Fruit fly (Drosophila melanogaster) whole organism, embryonic: ENCODE data around the gene uncNacbeta.
A peak's percentile ranks its signal among the peaks of the same experiment; 100 is the strongest.

Source experiments
- Asciz ChIP-seq: fragments of 200-800 bp; sonication (Bioruptor generic); optimal IDR thresholded peaks from 2 replicates; lab custom pipeline; 2017; ENCODE audit warnings: missing biosample characterization, mild to moderate bottlenecking, missing genetic modification characterization, missing genetic modification reagents
- BEAF-32 ChIP-seq: fragments of 200-800 bp; sonication (Bioruptor generic); optimal IDR thresholded peaks from 3 replicates; lab custom pipeline; 2017; ENCODE audit warnings: missing biosample characterization, missing genetic modification characterization, mild to moderate bottlenecking, moderate library complexity, missing genetic modification reagents
- CG10959 ChIP-seq: fragments of 200-800 bp; sonication (Bioruptor generic); IDR thresholded peaks from 2 replicates; pipeline ENCODE4 v1.3.6; 2022; ENCODE audit warnings: missing biosample characterization, missing genetic modification characterization
- CG11696 ChIP-seq: fragments of 200-800 bp; sonication (Bioruptor generic); IDR thresholded peaks from 2 replicates; pipeline ENCODE4 v1.3.6; 2022; ENCODE audit warnings: missing biosample characterization, missing genetic modification characterization
- CG12659 ChIP-seq: fragments of 200-800 bp; sonication (Bioruptor generic); optimal IDR thresholded peaks from 3 replicates; lab custom pipeline; 2017; ENCODE audit warnings: mild to moderate bottlenecking, missing biosample characterization, missing genetic modification reagents, missing genetic modification characterization
- CG14050 ChIP-seq: fragments of 200-800 bp; sonication (Bioruptor generic); IDR thresholded peaks from 3 replicates; pipeline ENCODE4 v1.3.6; 2022; ENCODE audit warnings: missing biosample characterization, missing genetic modification characterization
- CG17361 ChIP-seq: fragments of 200-800 bp; sonication (Bioruptor generic); IDR thresholded peaks from 3 replicates; pipeline ENCODE4 v1.3.6; 2022; ENCODE audit warnings: missing biosample characterization, missing genetic modification characterization
- CG1792 ChIP-seq: fragments of 200-800 bp; sonication (Bioruptor generic); optimal IDR thresholded peaks from 2 replicates; lab custom pipeline; 2016; ENCODE audit warnings: missing biosample characterization, missing genetic modification characterization
- CG2129 ChIP-seq: fragments of 200-800 bp; sonication (Bioruptor generic); IDR thresholded peaks from 2 replicates; pipeline ENCODE4 v1.3.6; 2022; ENCODE audit warnings: missing biosample characterization, missing genetic modification characterization; ENCODE audit not compliant: partially characterized antibody
- CG3281 ChIP-seq: fragments of 200-800 bp; sonication (Bioruptor generic); optimal IDR thresholded peaks from 3 replicates; lab custom pipeline; 2017; ENCODE audit warnings: missing biosample characterization, mild to moderate bottlenecking, missing genetic modification characterization
- CG3847 ChIP-seq: fragments of 200-800 bp; sonication (Bioruptor generic); IDR thresholded peaks from 2 replicates; pipeline ENCODE4 v1.3.6; 2022; ENCODE audit warnings: missing biosample characterization, missing genetic modification characterization
- CG4328 ChIP-seq: fragments of 200-800 bp; sonication (Bioruptor generic); optimal IDR thresholded peaks from 3 replicates; lab custom pipeline; 2017; ENCODE audit warnings: missing biosample characterization, missing genetic modification reagents, missing genetic modification characterization
- CG4404 ChIP-seq: fragments of 200-800 bp; sonication (Bioruptor generic); IDR thresholded peaks from 2 replicates; pipeline ENCODE4 v1.3.6; 2022; ENCODE audit warnings: missing biosample characterization, missing genetic modification characterization
- CG4707 ChIP-seq: fragments of 200-800 bp; sonication (Bioruptor generic); optimal IDR thresholded peaks from 2 replicates; lab custom pipeline; 2018; ENCODE audit warnings: missing biosample characterization, mild to moderate bottlenecking, missing genetic modification characterization, moderate library complexity
- CG5180 ChIP-seq: fragments of 200-800 bp; sonication (Bioruptor generic); optimal IDR thresholded peaks from 3 replicates; lab custom pipeline; 2017; ENCODE audit warnings: missing biosample characterization, missing genetic modification characterization, mild to moderate bottlenecking, moderate library complexity, missing genetic modification reagents
- Dref ChIP-seq: fragments of 200-800 bp; sonication (Bioruptor generic); IDR thresholded peaks from 2 replicates; pipeline ENCODE4 v1.3.6; 2022; ENCODE audit warnings: missing biosample characterization, missing genetic modification characterization
- Drgx ChIP-seq: fragments of 200-800 bp; sonication (Bioruptor generic); IDR thresholded peaks from 2 replicates; pipeline ENCODE4 v1.3.6; 2022; ENCODE audit warnings: missing biosample characterization, missing genetic modification characterization
- HmgZ ChIP-seq: fragments of 200-800 bp; sonication (Bioruptor generic); optimal IDR thresholded peaks from 2 replicates; lab custom pipeline; 2018; ENCODE audit warnings: missing biosample characterization, mild to moderate bottlenecking, missing genetic modification characterization
- Hr78 ChIP-seq, 2 experiments: fragments of 200-800 bp in 1 of 2; fragments of >200 bp in 1 of 2; sonication (Bioruptor generic) in 1 of 2; optimal IDR thresholded peaks; 2 replicates each; lab custom pipeline; 2017 to 2019; ENCODE audit warnings: missing biosample characterization in 2 of 2, missing genetic modification characterization in 2 of 2, mild to moderate bottlenecking in 1 of 2, moderate library complexity in 1 of 2
- Max ChIP-seq: fragments of 200-800 bp; sonication (Bioruptor generic); optimal IDR thresholded peaks from 2 replicates; lab custom pipeline; 2016; ENCODE audit warnings: missing biosample characterization, mild to moderate bottlenecking, missing genetic modification characterization
- Optix ChIP-seq: fragments of 200-800 bp; sonication (Bioruptor generic); IDR thresholded peaks from 3 replicates; pipeline ENCODE4 v1.3.6; 2022; ENCODE audit warnings: missing biosample characterization, missing genetic modification characterization
- PHDP ChIP-seq: fragments of 200-800 bp; sonication (Bioruptor generic); optimal IDR thresholded peaks from 3 replicates; lab custom pipeline; 2018; ENCODE audit warnings: missing biosample characterization, mild to moderate bottlenecking, missing genetic modification characterization, moderate library complexity
- Xrp1 ChIP-seq: fragments of 200-800 bp; sonication (Bioruptor generic); IDR thresholded peaks from 2 replicates; pipeline ENCODE4 v1.3.6; 2022; ENCODE audit warnings: missing biosample characterization, missing genetic modification characterization
- ara ChIP-seq: fragments of 200-800 bp; sonication (Bioruptor generic); IDR thresholded peaks from 2 replicates; pipeline ENCODE4 v1.3.6; 2022; ENCODE audit warnings: missing biosample characterization, missing genetic modification characterization
- en ChIP-seq: fragments of 200-800 bp; sonication (Bioruptor generic); optimal IDR thresholded peaks from 2 replicates; lab custom pipeline; 2016; ENCODE audit warnings: missing biosample characterization, missing genetic modification characterization
- her ChIP-seq: fragments of 200-800 bp; sonication (Bioruptor generic); optimal IDR thresholded peaks from 2 replicates; lab custom pipeline; 2016; ENCODE audit warnings: missing biosample characterization, missing genetic modification characterization
- hkb ChIP-seq, 2 experiments: fragments of 200-800 bp in 1 of 2; fragments of >200 bp in 1 of 2; sonication (Bioruptor generic) in 1 of 2; IDR thresholded peaks in 1 of 2; optimal IDR thresholded peaks in 1 of 2; 2 replicates each; pipeline versions ENCODE4 v1.3.6 to Lab custom; 2017 to 2022; ENCODE audit warnings: missing biosample characterization in 1 of 2, missing genetic modification characterization in 1 of 2
- maf-S ChIP-seq: fragments of 200-800 bp; sonication (Bioruptor generic); optimal IDR thresholded peaks from 2 replicates; lab custom pipeline; 2016; ENCODE audit warnings: missing biosample characterization, missing genetic modification characterization
- mam ChIP-seq: fragments of 200-800 bp; sonication (Bioruptor generic); optimal IDR thresholded peaks from 3 replicates; lab custom pipeline; 2016; ENCODE audit warnings: missing biosample characterization, missing genetic modification characterization
- pb ChIP-seq: fragments of 200-800 bp; sonication (Bioruptor generic); optimal IDR thresholded peaks from 3 replicates; lab custom pipeline; 2016; ENCODE audit warnings: missing biosample characterization, missing genetic modification characterization
- pho ChIP-seq: fragments of 200-800 bp; sonication (Bioruptor generic); optimal IDR thresholded peaks from 2 replicates; lab custom pipeline; 2016; ENCODE audit warnings: missing biosample characterization, missing genetic modification characterization
- row ChIP-seq: fragments of 200-800 bp; sonication (Bioruptor generic); IDR thresholded peaks from 3 replicates; pipeline ENCODE4 v1.3.6; 2022; ENCODE audit warnings: missing biosample characterization, missing genetic modification characterization
- scrt ChIP-seq: fragments of 200-800 bp; sonication (Bioruptor generic); optimal IDR thresholded peaks from 2 replicates; lab custom pipeline; 2018; ENCODE audit warnings: missing biosample characterization, mild to moderate bottlenecking, missing genetic modification characterization, moderate library complexity
- sens-2 ChIP-seq: fragments of 200-800 bp; sonication (Bioruptor generic); IDR thresholded peaks from 2 replicates; pipeline ENCODE4 v1.3.6; 2022; ENCODE audit warnings: missing biosample characterization, missing genetic modification characterization
- sob ChIP-seq: fragments of 200-800 bp; sonication (Bioruptor generic); IDR thresholded peaks from 2 replicates; pipeline ENCODE4 v1.3.6; 2022; ENCODE audit warnings: missing biosample characterization, missing genetic modification characterization
- stwl ChIP-seq: fragments of 200-800 bp; sonication (Bioruptor generic); optimal IDR thresholded peaks from 3 replicates; lab custom pipeline; 2018; ENCODE audit warnings: missing biosample characterization, mild to moderate bottlenecking, missing genetic modification characterization, moderate library complexity
- sug ChIP-seq: fragments of 200-800 bp; optimal IDR thresholded peaks from 2 replicates; lab custom pipeline; 2019; ENCODE audit warnings: missing biosample characterization, mild to moderate bottlenecking, missing genetic modification characterization, moderate library complexity
- tll ChIP-seq, 2 experiments: fragments of 200-800 bp in 1 of 2; fragments of >200 bp in 1 of 2; sonication (Bioruptor generic) in 1 of 2; optimal IDR thresholded peaks; 2 replicates each; lab custom pipeline; 2017 to 2019; ENCODE audit warnings: missing biosample characterization in 2 of 2, missing genetic modification characterization in 2 of 2, mild to moderate bottlenecking in 1 of 2, moderate library complexity in 1 of 2
- wdn ChIP-seq: fragments of 200-800 bp; sonication (Bioruptor generic); IDR thresholded peaks from 2 replicates; pipeline ENCODE4 v1.3.6; 2022; ENCODE audit warnings: missing biosample characterization, missing genetic modification characterization

The uncNacbeta gene

dm6 chr2L:602439-602879 lies 38.8 kb upstream of the uncNacbeta start, which contains the start of gene CG13689 (continued):
- TF ChIP-seq Xrp1 (GFP tag; lab: Robert Waterston, UW) = peak; percentile 49
- no peak for TF ChIP-seq Drgx
- TF ChIP-seq CG17361 (GFP tag; lab: Robert Waterston, UW) = peak; percentile 62
- peak; percentile 51 for TF ChIP-seq Dref (GFP tag; lab: Robert Waterston, UW)
- no peak for TF ChIP-seq pb
- TF ChIP-seq stwl (tag; lab: Kevin White, UChicago) = peak; percentile 82
- TF ChIP-seq CG4707 (GFP tag; lab: Kevin White, UChicago) = no peak
- no peak for TF ChIP-seq CG4404 (GFP tag; lab: Robert Waterston, UW)
- no peak for TF ChIP-seq PHDP (tag; lab: Kevin White, UChicago)
- TF ChIP-seq Hr78 (GFP tag; optimal IDR thresholded peaks at IDR 0.05; lab: Kevin White, UChicago) = no peak
- TF ChIP-seq BEAF-32 (GFP tag; lab: Kevin White, UChicago) = peak; percentile 35
- TF ChIP-seq Max (GFP tag; lab: Kevin White, UChicago) = peak; percentile 36
- TF ChIP-seq Optix (GFP tag; lab: Robert Waterston, UW) = no peak
- no peak for TF ChIP-seq CG1792 (GFP tag; lab: Kevin White, UChicago)
- peak; percentile 30 for TF ChIP-seq scrt
- TF ChIP-seq CG3281 = no peak
- TF ChIP-seq wdn (GFP tag; lab: Robert Waterston, UW) = no peak
- no peak for TF ChIP-seq en
- TF ChIP-seq her (GFP tag; lab: Kevin White, UChicago) = no peak
- TF ChIP-seq CG2129 (GFP tag; lab: Robert Waterston, UW) = no peak
- peak; percentile 0 for TF ChIP-seq Asciz
- TF ChIP-seq hkb (optimal IDR thresholded peaks at IDR 0.05; lab: Kevin White, UChicago) = no peak
- TF ChIP-seq hkb (GFP tag; IDR thresholded peaks at IDR 0.05; lab: Robert Waterston, UW) = peak; percentile 20; the same call in 1 of the 2 replicates
- TF ChIP-seq mam (GFP tag; lab: Kevin White, UChicago) = peak; percentile 24
- peak; percentile 15 for TF ChIP-seq CG4328 (GFP tag; lab: Kevin White, UChicago)
- peak; percentile 63 for TF ChIP-seq CG3847 (GFP tag; lab: Robert Waterston, UW)
- peak; percentile 24; the same call in 2 of the 3 replicates for TF ChIP-seq row (GFP tag; lab: Robert Waterston, UW)
- no peak for TF ChIP-seq ara (GFP tag; lab: Robert Waterston, UW)
- TF ChIP-seq CG11696 (GFP tag; lab: Robert Waterston, UW) = no peak
- no peak for TF ChIP-seq maf-S
- peak; percentile 40 for TF ChIP-seq HmgZ (tag; lab: Kevin White, UChicago)
- TF ChIP-seq CG14050 (GFP tag; lab: Robert Waterston, UW) = no peak
- no peak for TF ChIP-seq sug (tag; lab: Kevin White, UChicago)
- TF ChIP-seq CG12659 (GFP tag; lab: Kevin White, UChicago) = peak; percentile 53
- TF ChIP-seq sob = peak; percentile 36; the same call in 1 of the 2 replicates
- TF ChIP-seq sens-2 = no peak
- TF ChIP-seq CG5180 = no peak
- no peak for TF ChIP-seq pho (GFP tag; lab: Kevin White, UChicago)
- no peak for TF ChIP-seq CG10959 (GFP tag; lab: Robert Waterston, UW)

dm6 chr2L:601848-602247 lies 38.2 kb upstream of the uncNacbeta start:
- peak in 1 of 2 experiments; percentile 94 for TF ChIP-seq tll (GFP tag; optimal IDR thresholded peaks at IDR 0.05; lab: Kevin White, UChicago)
- TF ChIP-seq scrt = no peak
